Fruit fly (Drosophila melanogaster) whole organism, embryonic: ENCODE measurements around the gene hiro.

Experiments used
- Atf-2 ChIP-seq: fragments of 200-800 bp; sonication (Bioruptor generic); optimal IDR thresholded peaks from 2 replicates; lab custom pipeline; 2016; ENCODE audit warnings: missing biosample characterization, missing genetic modification characterization
- B-H2 ChIP-seq: fragments of 200-800 bp; sonication (Bioruptor generic); optimal IDR thresholded peaks from 2 replicates; lab custom pipeline; 2018; ENCODE audit warnings: missing biosample characterization, mild to moderate bottlenecking, missing genetic modification characterization
- CG10366 ChIP-seq: fragments of 200-800 bp; sonication (Bioruptor generic); IDR thresholded peaks from 2 replicates; pipeline ENCODE4 v1.3.6; 2022; ENCODE audit warnings: missing biosample characterization, missing genetic modification characterization
- CG12299 ChIP-seq: fragments of 200-800 bp; sonication (Bioruptor generic); optimal IDR thresholded peaks from 2 replicates; lab custom pipeline; 2018; ENCODE audit warnings: missing biosample characterization, mild to moderate bottlenecking, missing genetic modification characterization
- CG12769 ChIP-seq: fragments of 200-800 bp; sonication (Bioruptor generic); optimal IDR thresholded peaks from 2 replicates; lab custom pipeline; 2019; ENCODE audit warnings: missing biosample characterization, mild to moderate bottlenecking, missing genetic modification characterization, moderate library complexity
- CG14050 ChIP-seq: fragments of 200-800 bp; sonication (Bioruptor generic); IDR thresholded peaks from 3 replicates; pipeline ENCODE4 v1.3.6; 2022; ENCODE audit warnings: missing biosample characterization, missing genetic modification characterization
- CG14441 ChIP-seq: fragments of 200-800 bp; sonication (Bioruptor generic); IDR thresholded peaks from 2 replicates; pipeline ENCODE4 v1.3.6; 2022; ENCODE audit warnings: missing biosample characterization, missing genetic modification characterization
- CG15011 ChIP-seq: fragments of 200-800 bp; sonication (Bioruptor generic); optimal IDR thresholded peaks from 3 replicates; lab custom pipeline; 2018; ENCODE audit warnings: missing biosample characterization, mild to moderate bottlenecking, missing genetic modification characterization
- CG15073 ChIP-seq: fragments of 200-800 bp; sonication (Bioruptor generic); optimal IDR thresholded peaks from 2 replicates; lab custom pipeline; 2016; ENCODE audit warnings: missing biosample characterization, missing genetic modification characterization
- CG15696 ChIP-seq: fragments of 200-800 bp; sonication (Bioruptor generic); optimal IDR thresholded peaks from 2 replicates; lab custom pipeline; 2019; ENCODE audit warnings: missing biosample characterization, mild to moderate bottlenecking, missing genetic modification characterization, moderate library complexity
- CG16779 ChIP-seq: fragments of 200-800 bp; sonication (Bioruptor generic); IDR thresholded peaks from 2 replicates; pipeline ENCODE4 v1.3.6; 2022; ENCODE audit warnings: missing biosample characterization, missing genetic modification characterization
- CG16813 ChIP-seq: fragments of 200-800 bp; sonication (Bioruptor generic); IDR thresholded peaks from 3 replicates; pipeline ENCODE4 v1.3.6; 2022; ENCODE audit warnings: missing biosample characterization, missing genetic modification characterization; ENCODE audit not compliant: partially characterized antibody
- CG17359 ChIP-seq: fragments of 200-800 bp; sonication (Bioruptor generic); optimal IDR thresholded peaks from 3 replicates; lab custom pipeline; 2018; ENCODE audit warnings: missing biosample characterization, mild to moderate bottlenecking, missing genetic modification characterization, moderate library complexity
- CG1792 ChIP-seq: fragments of 200-800 bp; sonication (Bioruptor generic); optimal IDR thresholded peaks from 2 replicates; lab custom pipeline; 2016; ENCODE audit warnings: missing biosample characterization, missing genetic modification characterization
- CG18262 ChIP-seq: fragments of 200-800 bp; optimal IDR thresholded peaks from 3 replicates; lab custom pipeline; 2019; ENCODE audit warnings: missing biosample characterization, mild to moderate bottlenecking, missing genetic modification characterization, moderate library complexity
- CG2120 ChIP-seq: fragments of 200-800 bp; sonication (Bioruptor generic); optimal IDR thresholded peaks from 3 replicates; lab custom pipeline; 2016; ENCODE audit warnings: missing biosample characterization, missing genetic modification characterization
- CG2678 ChIP-seq: fragments of 200-800 bp; sonication (Bioruptor generic); optimal IDR thresholded peaks from 3 replicates; lab custom pipeline; 2019; ENCODE audit warnings: missing biosample characterization, mild to moderate bottlenecking, missing genetic modification characterization, moderate library complexity
- CG30431 ChIP-seq: fragments of 200-800 bp; sonication (Bioruptor generic); optimal IDR thresholded peaks from 2 replicates; lab custom pipeline; 2017; ENCODE audit warnings: missing biosample characterization, missing genetic modification characterization
- CG34376 ChIP-seq: fragments of 200-800 bp; sonication (Bioruptor generic); optimal IDR thresholded peaks from 2 replicates; lab custom pipeline; 2018; ENCODE audit warnings: missing biosample characterization, mild to moderate bottlenecking, missing genetic modification characterization
- CG3847 ChIP-seq: fragments of 200-800 bp; sonication (Bioruptor generic); IDR thresholded peaks from 2 replicates; pipeline ENCODE4 v1.3.6; 2022; ENCODE audit warnings: missing biosample characterization, missing genetic modification characterization
- CG5180 ChIP-seq: fragments of 200-800 bp; sonication (Bioruptor generic); optimal IDR thresholded peaks from 3 replicates; lab custom pipeline; 2017; ENCODE audit warnings: missing biosample characterization, missing genetic modification characterization, mild to moderate bottlenecking, moderate library complexity, missing genetic modification reagents
- CG6683 ChIP-seq: fragments of 200-800 bp; sonication (Bioruptor generic); optimal IDR thresholded peaks from 2 replicates; lab custom pipeline; 2017; ENCODE audit warnings: missing biosample characterization, mild to moderate bottlenecking, missing genetic modification characterization, missing genetic modification reagents
- CG6765 ChIP-seq: fragments of 200-800 bp; sonication (Bioruptor generic); optimal IDR thresholded peaks from 3 replicates; lab custom pipeline; 2017; ENCODE audit warnings: missing biosample characterization, mild to moderate bottlenecking, missing genetic modification characterization
- CG8290 ChIP-seq, 3 experiments: fragments of 200-800 bp; sonication (Bioruptor generic); optimal IDR thresholded peaks; 2 replicates each; lab custom pipeline; 2016 to 2019; ENCODE audit warnings: missing biosample characterization in 3 of 3, missing genetic modification characterization in 3 of 3, mild to moderate bottlenecking in 2 of 3, moderate library complexity in 1 of 3
- Doc2 ChIP-seq: fragments of 200-800 bp; sonication (Bioruptor generic); IDR thresholded peaks from 2 replicates; pipeline ENCODE4 v1.3.6; 2022; ENCODE audit warnings: missing biosample characterization, missing genetic modification characterization
- E2f2 ChIP-seq: fragments of 200-800 bp; sonication (Bioruptor generic); IDR thresholded peaks from 2 replicates; pipeline ENCODE4 v1.3.6; 2022; ENCODE audit warnings: missing biosample characterization, missing genetic modification characterization
- Gsc ChIP-seq: fragments of 200-800 bp; sonication (Bioruptor generic); IDR thresholded peaks from 2 replicates; pipeline ENCODE4 v1.3.6; 2022; ENCODE audit warnings: missing biosample characterization, missing genetic modification characterization
- HHEX ChIP-seq: fragments of 200-800 bp; sonication (Bioruptor generic); optimal IDR thresholded peaks from 3 replicates; lab custom pipeline; 2017; ENCODE audit warnings: missing biosample characterization, mild to moderate bottlenecking, missing genetic modification characterization, missing genetic modification reagents
- HLH54F ChIP-seq: fragments of 200-800 bp; sonication (Bioruptor generic); optimal IDR thresholded peaks from 3 replicates; lab custom pipeline; 2016; ENCODE audit warnings: missing biosample characterization, missing genetic modification characterization
- HLHmδ ChIP-seq: fragments of 200-800 bp; sonication (Bioruptor generic); optimal IDR thresholded peaks from 2 replicates; lab custom pipeline; 2018; ENCODE audit warnings: missing biosample characterization, mild to moderate bottlenecking, missing genetic modification characterization, moderate library complexity
- Hand ChIP-seq: fragments of 200-800 bp; sonication (Bioruptor generic); optimal IDR thresholded peaks from 2 replicates; lab custom pipeline; 2017; ENCODE audit warnings: mild to moderate bottlenecking, missing biosample characterization, missing genetic modification reagents, missing genetic modification characterization
- Hr51 ChIP-seq, 2 experiments: fragments of 200-800 bp; sonication (Bioruptor generic); optimal IDR thresholded peaks; 2 replicates in 1 of 2; 3 replicates in 1 of 2; lab custom pipeline; 2016 to 2018; ENCODE audit warnings: missing biosample characterization in 2 of 2, missing genetic modification characterization in 2 of 2, mild to moderate bottlenecking in 1 of 2, moderate library complexity in 1 of 2
- ash1 ChIP-seq: fragments of 200-800 bp; sonication (Bioruptor generic); optimal IDR thresholded peaks from 2 replicates; lab custom pipeline; 2018; ENCODE audit warnings: missing biosample characterization, mild to moderate bottlenecking, missing genetic modification characterization
- ato ChIP-seq: fragments of 200-800 bp; sonication (Bioruptor generic); IDR thresholded peaks from 2 replicates; pipeline ENCODE4 v1.3.6; 2022; ENCODE audit warnings: missing biosample characterization, missing genetic modification characterization; ENCODE audit not compliant: partially characterized antibody
- bowl ChIP-seq: fragments of 200-800 bp; sonication (Bioruptor generic); IDR thresholded peaks from 2 replicates; pipeline ENCODE4 v1.3.6; 2022; ENCODE audit warnings: missing biosample characterization, missing genetic modification characterization
- cad ChIP-seq: fragments of >200 bp; optimal IDR thresholded peaks from 2 replicates; lab custom pipeline; 2017; ENCODE audit warnings: missing biosample characterization, missing genetic modification characterization
- cg ChIP-seq: fragments of 200-800 bp; sonication (Bioruptor generic); optimal IDR thresholded peaks from 3 replicates; lab custom pipeline; 2019; ENCODE audit warnings: missing biosample characterization, mild to moderate bottlenecking, missing genetic modification characterization, moderate library complexity
- crc ChIP-seq: fragments of 200-800 bp; sonication (Bioruptor generic); optimal IDR thresholded peaks from 2 replicates; lab custom pipeline; 2016; ENCODE audit warnings: missing biosample characterization, missing genetic modification characterization
- eve ChIP-seq, 2 experiments: fragments of >200 bp; optimal IDR thresholded peaks; 2 replicates each; lab custom pipeline; 2017; ENCODE audit warnings: missing biosample characterization in 2 of 2, missing genetic modification characterization in 2 of 2
- fd64A ChIP-seq: fragments of 200-800 bp; sonication (Bioruptor generic); optimal IDR thresholded peaks from 3 replicates; lab custom pipeline; 2018; ENCODE audit warnings: missing biosample characterization, mild to moderate bottlenecking, missing genetic modification characterization
- gem ChIP-seq: fragments of 200-800 bp; sonication (Bioruptor generic); optimal IDR thresholded peaks from 2 replicates; lab custom pipeline; 2019; ENCODE audit warnings: missing biosample characterization, mild to moderate bottlenecking, missing genetic modification characterization, moderate library complexity
- lbe ChIP-seq: fragments of 200-800 bp; sonication (Bioruptor generic); optimal IDR thresholded peaks from 2 replicates; lab custom pipeline; 2016; ENCODE audit warnings: missing biosample characterization, mild to moderate bottlenecking, missing genetic modification characterization
- nmo ChIP-seq: fragments of 200-800 bp; sonication (Bioruptor generic); optimal IDR thresholded peaks from 2 replicates; lab custom pipeline; 2018; ENCODE audit warnings: missing biosample characterization, mild to moderate bottlenecking, missing genetic modification characterization, moderate library complexity
- otp ChIP-seq: fragments of 200-800 bp; sonication (Bioruptor generic); IDR thresholded peaks from 3 replicates; pipeline ENCODE4, ENCODE4 v1.3.6; 2022; ENCODE audit warnings: missing biosample characterization, missing genetic modification characterization
- pzg ChIP-seq: fragments of 200-800 bp; sonication (Bioruptor generic); optimal IDR thresholded peaks from 3 replicates; lab custom pipeline; 2018; ENCODE audit warnings: missing biosample characterization, mild to moderate bottlenecking, missing genetic modification characterization, moderate library complexity
- slp2 ChIP-seq: fragments of 200-800 bp; sonication (Bioruptor generic); optimal IDR thresholded peaks from 2 replicates; lab custom pipeline; 2016; ENCODE audit warnings: missing biosample characterization, missing genetic modification characterization
- so ChIP-seq: fragments of 200-800 bp; sonication (Bioruptor generic); IDR thresholded peaks from 3 replicates; pipeline ENCODE4 v1.3.6; 2022; ENCODE audit warnings: missing biosample characterization, missing genetic modification characterization
- toy ChIP-seq: fragments of 200-800 bp; sonication (Bioruptor generic); IDR thresholded peaks from 2 replicates; pipeline ENCODE4 v1.3.6; 2022; ENCODE audit warnings: missing biosample characterization, missing genetic modification characterization

The hiro gene

DNA sequence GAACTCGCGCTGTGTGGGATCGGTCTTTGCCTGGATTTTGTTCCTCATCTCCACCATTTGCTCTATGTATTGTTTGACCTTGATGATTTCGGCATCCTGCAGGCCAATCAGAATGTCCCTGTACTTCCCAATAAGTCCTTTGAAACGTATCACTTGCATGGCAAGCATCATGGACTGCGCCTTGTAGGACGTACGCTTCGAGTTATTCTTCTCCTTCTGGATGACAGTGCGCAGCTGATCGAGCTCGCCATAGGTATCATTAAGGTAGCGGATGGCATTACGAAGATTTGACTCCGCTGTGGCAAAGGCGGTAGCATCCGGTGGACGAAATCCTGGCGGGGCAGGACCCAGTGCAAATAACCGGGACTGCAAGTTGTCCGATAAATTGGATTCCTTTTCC, 22.1 kb upstream of the hiro start (continued):
- TF ChIP-seq E2f2 (GFP tag; lab: Robert Waterston, UW) (0 out of 2 replicates have a peak, but pooled peaks have one; percentile 3), CG8290 (GFP tag; optimal IDR thresholded peaks at IDR 0.05; lab: Kevin White, UChicago) (no peak), CG8290 (tag; optimal IDR thresholded peaks at IDR 0.05; lab: Kevin White, UChicago) (peak in 1 of 2 experiments; percentile 57)

DNA sequence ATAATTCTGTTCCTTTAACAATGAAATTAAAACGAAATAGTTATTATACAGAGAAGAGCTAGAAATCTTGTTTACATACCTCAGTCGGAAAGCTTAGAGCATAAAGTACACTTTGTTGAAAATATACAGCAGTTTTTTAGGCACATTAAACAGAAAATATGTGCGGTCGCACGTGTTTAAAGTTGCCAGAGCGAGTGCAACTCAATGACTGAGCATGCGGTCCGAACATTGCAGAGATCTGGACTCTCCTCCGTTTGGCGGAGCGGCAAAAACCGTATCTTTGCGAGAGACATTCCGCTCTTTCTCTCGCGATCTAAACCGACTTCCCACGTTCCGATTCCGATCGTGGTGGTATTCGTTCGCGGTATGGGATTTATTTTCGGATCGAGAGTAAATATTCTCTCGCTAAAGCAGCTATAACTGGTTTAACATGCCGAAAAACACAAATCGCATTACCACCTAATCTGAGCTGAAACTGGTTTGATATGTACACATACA, 20.3 kb upstream of the hiro start, which contains the start of gene CG13895:
TSS of gene CG13895 (minus strand) at position 214 of the 498 bp plus-strand sequence.
- peak; percentile 26 for TF ChIP-seq CG2678 (tag; lab: Kevin White, UChicago)
- TF ChIP-seq crc (GFP tag; lab: Kevin White, UChicago), result no peak
- TF ChIP-seq E2f2 (GFP tag; lab: Robert Waterston, UW), result peak; percentile 21; the same call in 1 of the 2 replicates
- TF ChIP-seq Hr51 (GFP tag; optimal IDR thresholded peaks at IDR 0.05; lab: Kevin White, UChicago), result no peak
- no peak for TF ChIP-seq CG12299
- TF ChIP-seq Hand (GFP tag; lab: Kevin White, UChicago), result no peak
- peak; percentile 28 for TF ChIP-seq CG12769 (tag; lab: Kevin White, UChicago)
- TF ChIP-seq fd64A (GFP tag; lab: Kevin White, UChicago), result no peak
- no peak for TF ChIP-seq Doc2
- no peak for TF ChIP-seq CG14050 (GFP tag; lab: Robert Waterston, UW)
- no peak for TF ChIP-seq CG15073 (GFP tag; lab: Kevin White, UChicago)
- no peak for TF ChIP-seq bowl
- no peak for TF ChIP-seq CG5180 (GFP tag; lab: Kevin White, UChicago)
- TF ChIP-seq CG2120, result no peak
- TF ChIP-seq so, result 0 out of 3 replicates have a peak, but pooled peaks have one; percentile 37
- peak; percentile 7 for TF ChIP-seq slp2 (GFP tag; lab: Kevin White, UChicago)
- no peak for TF ChIP-seq HHEX
- TF ChIP-seq eve (GFP tag; optimal IDR thresholded peaks at IDR 0.05; lab: Kevin White, UChicago), result no peak
- TF ChIP-seq CG1792 (GFP tag; lab: Kevin White, UChicago), result no peak
- no peak for TF ChIP-seq CG16779 (GFP tag; lab: Robert Waterston, UW)
- TF ChIP-seq nmo, result no peak
- TF ChIP-seq CG30431, result no peak
- TF ChIP-seq CG3847, result no peak
- TF ChIP-seq CG16813 (GFP tag; lab: Robert Waterston, UW), result no peak
- TF ChIP-seq Atf-2 (GFP tag; lab: Kevin White, UChicago), result no peak
- no peak for TF ChIP-seq CG6765
- peak; percentile 71 for TF ChIP-seq gem (tag; lab: Kevin White, UChicago)
- TF ChIP-seq toy (GFP tag; lab: Robert Waterston, UW), result no peak
- TF ChIP-seq HLH54F (GFP tag; lab: Kevin White, UChicago), result no peak
- no peak for TF ChIP-seq HLHmδ
- no peak for TF ChIP-seq CG15011
- TF ChIP-seq CG15696 (tag; lab: Kevin White, UChicago), result no peak
- TF ChIP-seq ato (GFP tag; lab: Robert Waterston, UW), result no peak
- TF ChIP-seq lbe (GFP tag; lab: Kevin White, UChicago), result no peak
- TF ChIP-seq CG34376 (GFP tag; lab: Kevin White, UChicago), result peak; percentile 59
- no peak for TF ChIP-seq pzg (GFP tag; lab: Kevin White, UChicago)
- no peak for TF ChIP-seq B-H2
- TF ChIP-seq CG14441 (GFP tag; lab: Robert Waterston, UW), result no peak
- TF ChIP-seq CG18262 (tag; lab: Kevin White, UChicago), result no peak
- no peak for TF ChIP-seq CG17359 (tag; lab: Kevin White, UChicago)
- TF ChIP-seq ash1, result no peak
- TF ChIP-seq CG6683 (GFP tag; lab: Kevin White, UChicago), result peak; percentile 7
- no peak for TF ChIP-seq Gsc (GFP tag; lab: Robert Waterston, UW)
- no peak for TF ChIP-seq otp
- TF ChIP-seq CG10366, result no peak
- peak; percentile 4 for TF ChIP-seq cg
- no peak for TF ChIP-seq cad (GFP tag; lab: Kevin White, UChicago)
